Worm (Caenorhabditis elegans): ENCODE results near the gene gldi-11.
A peak's percentile ranks its signal among the peaks of the same experiment; 100 is the strongest.

The gldi-11 gene

ce11 chrII:4968863-4969262 lies 23.3 kb upstream of the gldi-11 start, which contains the start of gene shc-2:
shc-2 (plus strand) TSS chrII:4969163.
- no peak for TF ChIP-seq akir-1 (GFP tag; optimal IDR thresholded peaks at IDR 0.05)
- TF ChIP-seq ekl-4 (GFP tag; IDR thresholded peaks at IDR 0.05): no peak
- TF ChIP-seq Y53F4B.3 (GFP tag; IDR thresholded peaks at IDR 0.05): no peak
- TF ChIP-seq lin-35 (GFP tag; optimal IDR thresholded peaks at IDR 0.05): no peak
- TF ChIP-seq athp-1 (tag; optimal IDR thresholded peaks at IDR 0.05): no peak

ce11 chrII:4967636-4968035 lies 22.0 kb upstream of the gldi-11 start:
- TF ChIP-seq him-1 (tag; optimal IDR thresholded peaks at IDR 0.05): no peak
- peak; percentile 81 for TF ChIP-seq nhr-80 (tag; optimal IDR thresholded peaks at IDR 0.05)

DNA sequence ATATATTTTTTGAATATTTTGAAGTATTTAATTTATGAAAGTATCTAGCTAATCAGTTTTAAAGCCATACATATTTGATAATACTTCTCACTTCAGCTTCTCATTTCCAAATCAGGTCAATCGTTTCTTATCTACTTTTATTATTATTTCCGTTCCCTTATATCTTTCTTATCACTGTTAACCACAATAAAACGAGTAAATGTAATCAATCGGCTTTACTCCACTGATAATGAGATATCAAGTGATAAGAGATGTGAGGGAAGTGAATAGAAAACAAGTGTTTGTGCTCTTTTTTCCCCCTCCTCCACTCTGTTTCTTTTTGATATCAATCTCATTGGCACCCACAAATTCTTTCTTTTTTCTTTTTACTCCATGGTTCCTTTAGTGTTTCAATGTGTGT lies 21.0 kb upstream of the gldi-11 start:
- TF ChIP-seq B0019.2 (GFP tag; conservative IDR thresholded peaks at IDR 0.05): no peak
- TF ChIP-seq lag-1 (GFP tag; IDR thresholded peaks at IDR 0.05): no peak
- TF ChIP-seq ceh-27 (GFP tag; optimal IDR thresholded peaks at IDR 0.05): no peak
- no peak for TF ChIP-seq zim-3 (tag; optimal IDR thresholded peaks at IDR 0.05)
- TF ChIP-seq F10E7.11 (tag; optimal IDR thresholded peaks at IDR 0.05): no peak
- no peak for TF ChIP-seq hlh-12 (tag; optimal IDR thresholded peaks at IDR 0.05)
- TF ChIP-seq mcd-1 (GFP tag; IDR thresholded peaks at IDR 0.05): no peak
- no peak for TF ChIP-seq tbp1 (GFP tag; optimal IDR thresholded peaks at IDR 0.05)
- TF ChIP-seq nhr-27 (tag; optimal IDR thresholded peaks at IDR 0.05): no peak
- TF ChIP-seq aptf-3 (GFP tag; IDR thresholded peaks at IDR 0.05): no peak
- TF ChIP-seq zfh-2 (GFP tag; conservative IDR thresholded peaks at IDR 0.05): no peak
- TF ChIP-seq F39B2.1 (GFP tag; IDR thresholded peaks at IDR 0.05): no peak
- no peak for TF ChIP-seq madf-10 (tag; optimal IDR thresholded peaks at IDR 0.05)
- TF ChIP-seq nhr-90 (tag; optimal IDR thresholded peaks at IDR 0.05): no peak
- TF ChIP-seq sptf-2 (GFP tag; optimal IDR thresholded peaks at IDR 0.05): no peak

- TF ChIP-seq nhr-80 (tag; optimal IDR thresholded peaks at IDR 0.05) (peak; percentile 45), rpc-1 (optimal IDR thresholded peaks at IDR 0.05) (no peak), rpc-1 (tag; optimal IDR thresholded peaks at IDR 0.05) (no peak)
These were observed 15.1 kb upstream of the gldi-11 start for ce11 chrII:4960690-4961089.

ce11 chrII:4959719-4960118 lies 14.1 kb upstream of the gldi-11 start, which contains the start of gene ulp-2:
ulp-2 (minus strand) TSS chrII:4959876.
- TF ChIP-seq F49E8.2 (tag; optimal IDR thresholded peaks at IDR 0.05; ENCODE audit: insufficient read depth): no peak
- TF ChIP-seq hmg-1.2 (GFP tag; IDR thresholded peaks at IDR 0.05): peak; percentile 15; the same call in 1 of the 2 replicates

DNA sequence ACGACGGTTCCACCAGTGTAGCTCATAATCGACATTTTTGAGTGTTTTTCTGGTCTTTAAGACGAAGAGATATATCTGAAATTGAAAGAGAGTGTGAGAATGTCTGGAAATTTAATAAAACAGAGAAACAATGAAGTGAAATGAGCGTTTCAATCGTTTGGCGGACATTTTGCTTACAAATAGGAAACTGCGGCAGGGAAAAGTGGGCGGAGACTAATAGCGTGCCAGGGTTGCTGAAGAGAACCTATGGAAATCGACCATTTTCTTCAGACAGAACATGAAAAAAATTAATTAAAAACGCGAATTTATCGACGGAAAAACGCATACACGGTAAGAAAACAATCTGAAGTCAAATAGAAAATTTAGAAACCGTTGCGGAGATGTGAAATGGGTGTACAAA lies 9.8 kb upstream of the gldi-11 start, which contains the start of gene pbs-3:
Gene pbs-3 (minus strand): TSS at position 75 of the 400 bp plus-strand sequence.
- TF ChIP-seq tbx-9 (tag; optimal IDR thresholded peaks at IDR 0.05; ENCODE audit: borderline replicate concordance) (no peak), F33H1.4 (GFP tag; IDR thresholded peaks at IDR 0.05) (no peak), mel-28 (tag; optimal IDR thresholded peaks at IDR 0.05; ENCODE audit: borderline replicate concordance) (no peak), pbrm-1 (GFP tag; IDR thresholded peaks at IDR 0.05) (peak; percentile 41; the same call in 1 of the 2 replicates), B0336.3 (GFP tag; IDR thresholded peaks at IDR 0.05) (no peak), xnd-1 (tag; optimal IDR thresholded peaks at IDR 0.05) (no peak), ztf-18 (tag; optimal IDR thresholded peaks at IDR 0.05) (no peak), rec-8 (tag; optimal IDR thresholded peaks at IDR 0.05) (no peak), F22D6.2 (tag; optimal IDR thresholded peaks at IDR 0.05) (no peak), Y53F4B.3 (GFP tag; IDR thresholded peaks at IDR 0.05) (no peak), let-526 (GFP tag; IDR thresholded peaks at IDR 0.05) (no peak), lin-26 (GFP tag; IDR thresholded peaks at IDR 0.05) (no peak), lin-35 (GFP tag; optimal IDR thresholded peaks at IDR 0.05) (peak in 1 of 3 experiments; percentile 27), ztf-26 (tag; optimal IDR thresholded peaks at IDR 0.05) (no peak), fkh-3 (tag; optimal IDR thresholded peaks at IDR 0.05) (no peak), ceh-91 (GFP tag; IDR thresholded peaks at IDR 0.05) (no peak), hrde-1 (tag; optimal IDR thresholded peaks at IDR 0.05; ENCODE audit: borderline replicate concordance) (no peak), Y67H2A.10 (GFP tag; conservative IDR thresholded peaks at IDR 0.05) (no peak)

Data from whole organism, young adult.